Worm (Caenorhabditis elegans) whole organism, midembryonic: ENCODE data around the gene C03A3.3.

ENCODE experiments used
- flt-1 ChIP-seq: fragments of 200-800 bp; sonication (Bioruptor generic); IDR thresholded peaks from 2 replicates; pipeline ENCODE4 v1.3.6; 2022; ENCODE audit warnings: missing genetic modification characterization, missing compliant biosample characterization
- klf-2 ChIP-seq: fragments of 200-800 bp; sonication (Bioruptor generic); conservative IDR thresholded peaks from 2 replicates; pipeline ENCODE4 v1.3.6; 2022; ENCODE audit warnings: missing genetic modification reagents, missing genetic modification characterization, missing compliant biosample characterization
- med-1 ChIP-seq: sonication (generic microtip); optimal IDR thresholded peaks from 2 replicates; lab custom pipeline; 2017; ENCODE audit warnings: missing genetic modification characterization, mild to moderate bottlenecking, missing compliant biosample characterization, antibody characterized with exemption, missing genetic modification reagents; ENCODE audit not compliant: insufficient read depth
- tab-1 ChIP-seq: fragments of 200-800 bp; sonication (Bioruptor generic); IDR thresholded peaks from 2 replicates; pipeline ENCODE4 v1.3.6; 2022; ENCODE audit warnings: missing genetic modification characterization, missing compliant biosample characterization
- ztf-23 ChIP-seq: fragments of 200-800 bp; sonication (Bioruptor generic); IDR thresholded peaks from 2 replicates; pipeline ENCODE4 v1.3.6; 2022; ENCODE audit warnings: missing genetic modification reagents, missing genetic modification characterization, missing compliant biosample characterization
- ztf-29 ChIP-seq: fragments of 200-800 bp; sonication (Bioruptor generic); IDR thresholded peaks from 2 replicates; pipeline ENCODE4 v1.3.6; 2022; ENCODE audit warnings: missing genetic modification reagents, missing genetic modification characterization, missing compliant biosample characterization

DNA sequence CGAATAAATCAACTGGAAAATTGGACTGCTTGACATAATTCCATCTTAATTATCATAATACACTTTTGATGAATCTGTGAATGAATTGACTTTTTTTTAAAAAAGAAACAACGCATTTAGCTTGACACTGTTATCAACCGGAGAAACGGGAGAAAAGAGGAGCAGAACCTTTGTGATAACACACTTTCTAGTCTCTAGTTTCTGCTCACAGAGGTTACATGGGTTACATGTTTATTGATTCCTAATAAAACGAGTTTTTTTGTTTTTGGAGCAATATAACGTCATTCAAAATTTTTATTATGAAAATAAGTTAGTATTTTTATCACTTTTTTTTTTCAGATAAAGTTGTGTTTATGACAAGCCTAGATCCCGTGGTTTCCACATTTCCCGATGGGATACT lies 49.1 kb upstream of the C03A3.3 start, which contains the start of gene hizr-1:
- TF ChIP-seq klf-2 (GFP tag; lab: Robert Waterston, UW) (no peak), flt-1 (GFP tag; lab: Robert Waterston, UW) (no peak), med-1 (GFP tag; lab: Kevin White, UChicago) (no peak), tab-1 (GFP tag; lab: Robert Waterston, UW) (no peak), ztf-23 (no peak), ztf-29 (GFP tag; lab: Robert Waterston, UW) (no peak)
